Worm (Caenorhabditis elegans): Measurements from ENCODE around the gene aexr-3.

aexr-3 gene

DNA sequence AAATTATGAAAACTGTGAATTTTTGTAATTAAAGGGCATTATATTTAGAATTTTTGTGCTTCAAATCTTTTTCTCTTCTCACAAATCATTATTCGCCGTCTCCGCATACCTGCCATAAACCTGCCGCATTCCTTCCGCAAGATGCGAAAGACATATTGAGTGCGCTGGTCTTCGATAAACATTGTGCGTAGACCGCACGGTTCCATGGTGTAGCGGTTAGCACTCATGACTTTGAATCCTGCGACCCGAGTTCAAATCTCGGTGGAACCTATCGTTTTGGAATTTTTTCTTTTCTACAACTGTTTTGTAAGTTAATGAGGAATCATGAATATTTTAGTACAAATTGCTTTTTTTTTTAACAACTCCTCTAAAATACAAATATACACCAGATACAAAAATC, 35.5 kb downstream of the aexr-3 start:
- TF ChIP-seq mdl-1 (tag; optimal IDR thresholded peaks at IDR 0.05) (no peak), crh-2 (tag; optimal IDR thresholded peaks at IDR 0.05) (no peak), aly-2 (tag; optimal IDR thresholded peaks at IDR 0.05) (no peak), alr-1 (tag; optimal IDR thresholded peaks at IDR 0.05) (no peak), dmd-4 (tag; optimal IDR thresholded peaks at IDR 0.05) (no peak), ztf-11 (tag; optimal IDR thresholded peaks at IDR 0.05) (no peak), snpc-4 (tag; optimal IDR thresholded peaks at IDR 0.05) (no peak), F13H6.1 (tag; optimal IDR thresholded peaks at IDR 0.05) (no peak), sma-3 (GFP tag; optimal IDR thresholded peaks at IDR 0.05) (no peak), skn-1 (tag; optimal IDR thresholded peaks at IDR 0.05) (no peak), gmeb-1 (tag; optimal IDR thresholded peaks at IDR 0.05) (no peak), ceh-82 (tag; optimal IDR thresholded peaks at IDR 0.05) (no peak), nhr-25 (tag; optimal IDR thresholded peaks at IDR 0.05) (no peak)

DNA sequence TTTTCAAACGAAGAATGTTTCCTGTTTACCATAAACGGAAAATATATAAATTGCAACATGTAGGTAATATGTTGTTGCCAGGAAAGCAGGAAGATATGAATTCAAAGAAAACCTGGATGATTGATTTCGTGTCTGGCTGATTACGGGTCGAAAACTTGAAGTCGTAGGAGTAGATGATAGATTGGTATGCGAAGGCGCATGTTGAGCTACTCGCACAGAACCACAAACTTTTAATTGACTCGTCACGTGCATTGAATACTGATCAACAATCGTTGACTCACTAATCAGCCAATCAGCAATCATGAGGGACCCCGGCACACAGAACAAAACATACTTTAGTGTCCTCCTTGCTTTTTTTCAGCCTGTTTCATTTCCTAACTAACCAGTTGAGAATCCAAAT, 39.7 kb downstream of the aexr-3 start:
- TF ChIP-seq nhr-25 (tag; optimal IDR thresholded peaks at IDR 0.05) = no peak
- no peak for TF ChIP-seq nhr-6 (tag; optimal IDR thresholded peaks at IDR 0.05)
- TF ChIP-seq elt-3 (tag; optimal IDR thresholded peaks at IDR 0.05) = no peak
- TF ChIP-seq mdl-1 (tag; optimal IDR thresholded peaks at IDR 0.05) = no peak
- TF ChIP-seq egl-27 (tag; optimal IDR thresholded peaks at IDR 0.05) = no peak
- TF ChIP-seq sma-9 (GFP tag; optimal IDR thresholded peaks at IDR 0.05) = no peak
- no peak for TF ChIP-seq sma-9 (tag; optimal IDR thresholded peaks at IDR 0.05)
- TF ChIP-seq lin-11 (tag; optimal IDR thresholded peaks at IDR 0.05) = no peak
- no peak for TF ChIP-seq lin-39 (tag; optimal IDR thresholded peaks at IDR 0.05)

DNA sequence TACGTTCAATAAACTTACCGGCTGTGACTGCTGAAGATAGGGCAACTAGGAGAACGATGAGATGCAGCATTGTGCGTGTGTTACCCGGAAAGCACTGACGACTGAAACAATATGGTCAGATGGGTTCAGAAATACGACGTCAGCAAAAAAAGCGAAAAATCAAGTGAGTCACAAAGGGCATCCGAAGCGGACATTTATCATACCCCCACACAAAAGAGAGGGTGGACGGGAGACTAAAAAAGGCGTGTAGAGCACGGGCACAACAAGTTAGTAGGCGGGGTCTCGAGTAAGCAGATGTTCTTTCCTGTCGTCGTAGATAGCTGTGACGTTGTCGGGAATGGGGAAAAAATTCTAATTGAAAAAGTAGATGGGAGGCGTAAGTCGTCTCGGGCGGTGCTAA, 41.6 kb downstream of the aexr-3 start, which contains the start of gene nlp-14:
nlp-14 (minus strand) TSS at position 101 of the 400 bp plus-strand sequence.
- TF ChIP-seq nhr-237 (tag; optimal IDR thresholded peaks at IDR 0.05) (no peak), Y55F3AM.14 (GFP tag; optimal IDR thresholded peaks at IDR 0.05) (no peak), nhr-23 (tag; optimal IDR thresholded peaks at IDR 0.05) (no peak), crh-2 (tag; optimal IDR thresholded peaks at IDR 0.05) (no peak), blmp-1 (tag; optimal IDR thresholded peaks at IDR 0.05; ENCODE audit: insufficient read depth) (no peak), lin-11 (tag; optimal IDR thresholded peaks at IDR 0.05) (no peak), lin-39 (tag; optimal IDR thresholded peaks at IDR 0.05) (no peak), egl-27 (tag; optimal IDR thresholded peaks at IDR 0.05) (no peak), snpc-4 (tag; optimal IDR thresholded peaks at IDR 0.05) (no peak), nhr-21 (tag; optimal IDR thresholded peaks at IDR 0.05) (no peak), gmeb-1 (tag; optimal IDR thresholded peaks at IDR 0.05) (no peak), unc-55 (GFP tag; optimal IDR thresholded peaks at IDR 0.05) (no peak)

DNA sequence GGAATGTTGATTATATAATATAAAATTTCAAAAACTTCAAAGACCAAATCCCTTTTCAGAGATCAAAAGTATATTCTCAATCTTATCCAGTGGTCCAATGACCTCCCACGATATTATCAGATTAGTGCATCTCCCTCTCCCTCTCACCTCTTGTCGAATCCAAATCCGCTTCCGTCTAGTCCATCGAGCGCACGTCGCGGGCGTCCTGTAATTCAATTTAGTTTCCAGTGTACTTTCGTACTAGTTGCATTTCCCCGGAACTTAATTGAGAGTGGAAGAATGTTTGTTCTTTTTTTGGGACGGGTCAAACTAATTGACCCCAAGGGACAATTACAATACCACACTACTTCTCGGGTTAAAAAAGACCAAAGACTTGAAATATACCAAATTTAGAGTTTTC, 42.2 kb downstream of the aexr-3 start:
- TF ChIP-seq sma-9 (GFP tag; optimal IDR thresholded peaks at IDR 0.05) (peak; percentile 35), sma-9 (tag; optimal IDR thresholded peaks at IDR 0.05) (no peak), lsy-2 (tag; optimal IDR thresholded peaks at IDR 0.05) (peak in 1 of 2 experiments; percentile 8), ztf-11 (tag; optimal IDR thresholded peaks at IDR 0.05) (no peak), sem-4 (tag; optimal IDR thresholded peaks at IDR 0.05) (peak; percentile 63)

DNA sequence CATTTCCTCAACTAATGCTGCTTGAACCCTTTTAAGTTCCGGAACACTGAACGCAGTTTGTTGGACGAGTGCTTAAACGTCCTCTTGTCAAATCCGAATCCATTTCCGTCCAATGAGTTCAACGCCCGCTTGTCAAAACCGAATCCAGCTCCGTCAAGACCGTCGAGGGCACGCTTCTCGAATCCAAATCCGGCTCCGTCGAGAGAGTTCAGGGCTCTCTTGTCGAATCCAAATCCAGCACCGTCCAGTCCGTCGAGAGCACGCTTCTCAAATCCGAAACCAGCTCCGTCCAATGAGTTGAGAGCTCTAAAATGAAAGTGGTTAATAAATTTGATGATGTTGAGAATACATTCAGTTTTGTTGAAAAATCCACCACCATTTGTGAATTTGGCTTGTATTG, 43.2 kb downstream of the aexr-3 start:
- no peak for TF ChIP-seq peb-1 (tag; optimal IDR thresholded peaks at IDR 0.05)
- TF ChIP-seq nhr-237 (tag; optimal IDR thresholded peaks at IDR 0.05) = no peak
- TF ChIP-seq nhr-12 (tag; optimal IDR thresholded peaks at IDR 0.05) = no peak
- no peak for TF ChIP-seq skn-1 (tag; optimal IDR thresholded peaks at IDR 0.05)
- TF ChIP-seq sma-9 (GFP tag; optimal IDR thresholded peaks at IDR 0.05) = no peak
- TF ChIP-seq sma-9 (tag; optimal IDR thresholded peaks at IDR 0.05) = no peak
- TF ChIP-seq mdl-1 (tag; optimal IDR thresholded peaks at IDR 0.05) = no peak
- no peak for TF ChIP-seq elt-3 (tag; optimal IDR thresholded peaks at IDR 0.05)
- TF ChIP-seq nhr-11 (tag; optimal IDR thresholded peaks at IDR 0.05) = no peak
- TF ChIP-seq ceh-16 (tag; optimal IDR thresholded peaks at IDR 0.05) = no peak
- TF ChIP-seq fos-1 (tag; optimal IDR thresholded peaks at IDR 0.05) = no peak
- no peak for TF ChIP-seq nhr-23 (tag; optimal IDR thresholded peaks at IDR 0.05)
- TF ChIP-seq ZK546.5 (tag; optimal IDR thresholded peaks at IDR 0.05) = no peak
- no peak for TF ChIP-seq lin-11 (tag; optimal IDR thresholded peaks at IDR 0.05)
- no peak for TF ChIP-seq mab-5 (tag; optimal IDR thresholded peaks at IDR 0.05)
- TF ChIP-seq crh-2 (tag; optimal IDR thresholded peaks at IDR 0.05) = no peak
- no peak for TF ChIP-seq gmeb-1 (tag; optimal IDR thresholded peaks at IDR 0.05)
- TF ChIP-seq F13H6.1 (tag; optimal IDR thresholded peaks at IDR 0.05) = no peak
- TF ChIP-seq mbf-1 (tag; optimal IDR thresholded peaks at IDR 0.05) = no peak
- TF ChIP-seq nhr-77 (tag; optimal IDR thresholded peaks at IDR 0.05) = no peak
- no peak for TF ChIP-seq sem-4 (tag; optimal IDR thresholded peaks at IDR 0.05)
